Fruit fly (Drosophila melanogaster) whole organism: Measurements from ENCODE around the gene dmrt11E.

Source experiments
- CG8478 ChIP-seq: fragments of >200 bp; optimal IDR thresholded peaks from 2 replicates; lab custom pipeline; 2018; ENCODE audit warnings: inconsistent platforms
- EcR ChIP-seq, 2 experiments: fragments of >200 bp; optimal IDR thresholded peaks; 2 replicates each; lab custom pipeline; 2017; ENCODE audit warnings: missing biosample characterization in 2 of 2, missing genetic modification characterization in 2 of 2, missing genetic modification reagents in 2 of 2
- pan ChIP-seq: fragments of >200 bp; optimal IDR thresholded peaks from 2 replicates; lab custom pipeline; 2017
- psq ChIP-seq: fragments of >200 bp; optimal IDR thresholded peaks from 2 replicates; lab custom pipeline; 2017
- usp ChIP-seq: fragments of >200 bp; optimal IDR thresholded peaks from 2 replicates; lab custom pipeline; 2017; ENCODE audit warnings: missing biosample characterization, missing genetic modification characterization, mixed read lengths

DNA sequence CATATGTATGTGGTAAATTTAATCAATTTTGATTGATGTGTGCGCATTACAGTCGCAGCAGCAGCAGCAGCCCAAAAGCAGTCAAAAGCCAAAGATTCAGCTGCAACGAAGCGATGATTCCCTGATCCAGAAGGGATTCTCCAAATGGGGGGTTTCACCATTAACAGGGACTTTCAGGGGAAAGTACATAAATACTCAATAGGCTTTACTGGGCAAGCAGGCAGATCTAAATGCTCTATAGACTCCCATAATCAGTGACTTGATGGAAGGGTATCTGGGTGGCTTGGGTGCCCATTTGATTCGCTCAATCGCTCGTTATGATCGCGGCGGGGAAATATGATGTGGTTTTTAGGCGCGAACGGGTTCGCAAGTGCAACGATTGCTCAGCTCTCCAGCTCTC lies 42.7 kb upstream of the dmrt11E start:
- TF ChIP-seq usp (GFP tag; lab: Kevin White, UChicago) (no peak), psq (lab: Kevin White, UChicago) (no peak), EcR (GFP tag; optimal IDR thresholded peaks at IDR 0.05; lab: Kevin White, UChicago) (no peak), pan (lab: Kevin White, UChicago) (no peak), CG8478 (lab: Kevin White, UChicago) (no peak)
